Worm (Caenorhabditis elegans) whole organism, late embryonic: ENCODE data around the gene Y37D8A.8.

ENCODE experiments used
- C38D4.7 ChIP-seq: fragments of 200-800 bp; sonication (Bioruptor generic); optimal IDR thresholded peaks from 2 replicates; lab custom pipeline; 2018; ENCODE audit warnings: mild to moderate bottlenecking, missing genetic modification characterization, moderate library complexity, missing compliant biosample characterization
- K02D7.2 ChIP-seq: sonication (generic microtip); optimal IDR thresholded peaks from 2 replicates; lab custom pipeline; 2017; ENCODE audit warnings: mild to moderate bottlenecking, missing genetic modification characterization, missing compliant biosample characterization
- K09A11.1 ChIP-seq: sonication (generic microtip); optimal IDR thresholded peaks from 2 replicates; lab custom pipeline; 2017; ENCODE audit warnings: antibody characterized with exemption, mild to moderate bottlenecking, missing genetic modification characterization, missing compliant biosample characterization; ENCODE audit not compliant: insufficient read depth
- Y22D7AL.16 ChIP-seq: sonication (generic microtip); optimal IDR thresholded peaks from 2 replicates; lab custom pipeline; 2016; ENCODE audit warnings: missing genetic modification characterization, missing compliant biosample characterization
- ama-1 ChIP-seq: fragments of 150-350 bp; optimal IDR thresholded peaks from 2 replicates; lab custom pipeline; 2014
- ceh-14 ChIP-seq: sonication (generic microtip); optimal IDR thresholded peaks from 2 replicates; lab custom pipeline; 2016; ENCODE audit warnings: missing genotype, missing genetic modification characterization, missing compliant biosample characterization
- ceh-18 ChIP-seq: sonication (generic microtip); optimal IDR thresholded peaks from 2 replicates; lab custom pipeline; 2016; ENCODE audit warnings: missing genetic modification characterization, missing compliant biosample characterization
- ceh-2 ChIP-seq: sonication (generic microtip); optimal IDR thresholded peaks from 2 replicates; lab custom pipeline; 2016; ENCODE audit warnings: missing genotype, missing genetic modification characterization, missing compliant biosample characterization
- ceh-31 ChIP-seq: sonication (generic microtip); optimal IDR thresholded peaks from 2 replicates; lab custom pipeline; 2016; ENCODE audit warnings: missing genetic modification characterization, missing compliant biosample characterization
- ceh-45 ChIP-seq: fragments of 200-800 bp; sonication (Bioruptor generic); IDR thresholded peaks from 2 replicates; pipeline ENCODE4 v1.3.6; 2022; ENCODE audit warnings: missing genetic modification reagents, missing genetic modification characterization, missing compliant biosample characterization
- ceh-9 ChIP-seq: sonication (generic microtip); optimal IDR thresholded peaks from 2 replicates; lab custom pipeline; 2016; ENCODE audit warnings: mild to moderate bottlenecking, missing genetic modification characterization, inconsistent platforms, missing compliant biosample characterization
- che-1 ChIP-seq: sonication (generic microtip); optimal IDR thresholded peaks from 2 replicates; lab custom pipeline; 2016; ENCODE audit warnings: mild to moderate bottlenecking, missing genetic modification characterization, missing compliant biosample characterization
- dmd-4 ChIP-seq: sonication (generic microtip); optimal IDR thresholded peaks from 2 replicates; lab custom pipeline; 2016; ENCODE audit warnings: borderline replicate concordance, missing genetic modification characterization, missing compliant biosample characterization
- elt-2 ChIP-seq: sonication (generic microtip); optimal IDR thresholded peaks from 2 replicates; lab custom pipeline; 2016; ENCODE audit warnings: missing genetic modification reagents, missing genetic modification characterization, missing compliant biosample characterization
- elt-4 ChIP-seq: sonication (generic microtip); optimal IDR thresholded peaks from 2 replicates; lab custom pipeline; 2016; ENCODE audit warnings: missing genetic modification characterization, missing compliant biosample characterization
- eyg-1 ChIP-seq: sonication (generic microtip); optimal IDR thresholded peaks from 2 replicates; lab custom pipeline; 2016; ENCODE audit warnings: missing genotype, missing genetic modification characterization, missing compliant biosample characterization
- fax-1 ChIP-seq: sonication (generic microtip); optimal IDR thresholded peaks from 2 replicates; lab custom pipeline; 2016; ENCODE audit warnings: missing genotype, missing genetic modification characterization, missing compliant biosample characterization
- fkh-10 ChIP-seq: fragments of 150-350 bp; optimal IDR thresholded peaks from 2 replicates; lab custom pipeline; 2014; ENCODE audit warnings: missing biosample characterization, missing genetic modification reagents, missing genetic modification characterization
- gmeb-2 ChIP-seq: sonication (generic microtip); optimal IDR thresholded peaks from 2 replicates; lab custom pipeline; 2016; ENCODE audit warnings: missing genetic modification characterization, inconsistent platforms, missing compliant biosample characterization
- hlh-13 ChIP-seq: fragments of 200-800 bp; sonication (Bioruptor generic); optimal IDR thresholded peaks from 2 replicates; lab custom pipeline; 2018; ENCODE audit warnings: mild to moderate bottlenecking, missing genetic modification characterization, missing compliant biosample characterization
- hlh-8 ChIP-seq: sonication (generic microtip); optimal IDR thresholded peaks from 2 replicates; lab custom pipeline; 2016; ENCODE audit warnings: missing genotype, missing genetic modification characterization, missing compliant biosample characterization
- lim-6 ChIP-seq: sonication (generic microtip); optimal IDR thresholded peaks from 2 replicates; lab custom pipeline; 2016; ENCODE audit warnings: missing genetic modification characterization, missing compliant biosample characterization
- lin-11 ChIP-seq: fragments of 200-800 bp; sonication (Bioruptor generic); optimal IDR thresholded peaks from 2 replicates; lab custom pipeline; 2018; ENCODE audit warnings: mild to moderate bottlenecking, missing genetic modification characterization, missing compliant biosample characterization
- madf-2 ChIP-seq: sonication (generic microtip); optimal IDR thresholded peaks from 2 replicates; lab custom pipeline; 2017; ENCODE audit warnings: missing genetic modification characterization, missing compliant biosample characterization
- nhr-11 ChIP-seq: fragments of 150-350 bp; optimal IDR thresholded peaks from 2 replicates; lab custom pipeline; 2014; ENCODE audit warnings: missing biosample characterization, missing genetic modification characterization
- nhr-232 ChIP-seq: sonication (generic microtip); optimal IDR thresholded peaks from 2 replicates; lab custom pipeline; 2016; ENCODE audit warnings: missing genetic modification characterization, missing compliant biosample characterization
- pag-3 ChIP-seq: sonication (generic microtip); optimal IDR thresholded peaks from 2 replicates; lab custom pipeline; 2016; ENCODE audit warnings: missing compliant biosample characterization, missing genetic modification characterization, borderline replicate concordance
- pat-9 ChIP-seq: fragments of 200-800 bp; sonication (Bioruptor generic); optimal IDR thresholded peaks from 2 replicates; lab custom pipeline; 2018; ENCODE audit warnings: mild to moderate bottlenecking, missing genetic modification characterization, moderate library complexity, missing compliant biosample characterization
- pax-1 ChIP-seq: fragments of 150-350 bp; optimal IDR thresholded peaks from 2 replicates; lab custom pipeline; 2014; ENCODE audit warnings: missing biosample characterization, missing genetic modification characterization
- pha-4 ChIP-seq: fragments of 150-350 bp; optimal IDR thresholded peaks from 2 replicates; lab custom pipeline; 2018; ENCODE audit warnings: missing biosample characterization, missing genetic modification reagents, missing genetic modification characterization
- pros-1 ChIP-seq: fragments of 150-350 bp; optimal IDR thresholded peaks from 2 replicates; lab custom pipeline; 2014; ENCODE audit warnings: missing biosample characterization, missing genetic modification reagents, missing genetic modification characterization
- sdc-2 ChIP-seq: sonication (generic microtip); optimal IDR thresholded peaks from 2 replicates; lab custom pipeline; 2016; ENCODE audit warnings: missing genotype, missing genetic modification characterization, missing compliant biosample characterization
- sox-2 ChIP-seq: fragments of 200-800 bp; sonication (Bioruptor generic); IDR thresholded peaks from 2 replicates; pipeline ENCODE4 v1.3.6; 2022; ENCODE audit warnings: missing genetic modification reagents, missing genetic modification characterization, missing compliant biosample characterization
- ttx-3 ChIP-seq: sonication (generic microtip); optimal IDR thresholded peaks from 2 replicates; lab custom pipeline; 2016; ENCODE audit warnings: missing genetic modification reagents, missing genetic modification characterization, missing compliant biosample characterization
- unc-42 ChIP-seq: sonication (generic microtip); optimal IDR thresholded peaks from 2 replicates; lab custom pipeline; 2016; ENCODE audit warnings: missing genotype, missing genetic modification characterization, missing compliant biosample characterization
- unc-55 ChIP-seq: sonication (generic microtip); optimal IDR thresholded peaks from 2 replicates; lab custom pipeline; 2017; ENCODE audit warnings: missing biosample characterization, missing genetic modification reagents, missing genetic modification characterization
- unc-86 ChIP-seq: sonication (generic microtip); optimal IDR thresholded peaks from 2 replicates; lab custom pipeline; 2016; ENCODE audit warnings: missing genetic modification characterization, missing compliant biosample characterization

The Y37D8A.8 gene

DNA sequence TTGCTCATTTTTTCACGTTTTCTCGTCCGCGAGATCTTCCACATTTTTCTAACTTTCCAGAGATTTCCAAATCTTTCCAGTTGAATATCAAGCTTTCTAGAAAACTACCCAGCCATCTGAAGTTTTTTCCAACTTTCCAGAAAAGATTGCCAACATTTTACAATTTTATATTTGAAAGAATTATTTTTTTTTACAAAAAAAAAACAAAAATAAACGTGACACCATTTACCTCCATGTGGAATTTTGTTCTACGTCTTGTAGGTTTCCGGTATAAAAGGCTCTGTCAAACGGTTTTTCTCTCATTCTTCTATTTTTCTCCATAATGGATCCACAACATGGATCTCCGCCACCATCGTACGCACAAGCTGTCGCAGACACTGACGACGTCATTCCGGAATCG is at the start of gene Y37D8A.8:
TSS of gene Y37D8A.8 (plus strand) at position 301 of the 400 bp plus-strand sequence.
- no peak for TF ChIP-seq C38D4.7
- TF ChIP-seq pat-9 (tag; lab: Kevin White, UChicago), result no peak
- TF ChIP-seq K02D7.2 (tag; lab: Kevin White, UChicago), result no peak
- TF ChIP-seq lim-6 (tag; lab: Kevin White, UChicago), result no peak
- TF ChIP-seq ceh-31 (tag; lab: Kevin White, UChicago), result no peak
- TF ChIP-seq ceh-45, result no peak
- no peak for TF ChIP-seq nhr-11 (tag; lab: Kevin White, UChicago)
- no peak for TF ChIP-seq lin-11 (tag; lab: Kevin White, UChicago)
- TF ChIP-seq ceh-2 (tag; lab: Kevin White, UChicago), result no peak
- TF ChIP-seq che-1 (tag; lab: Kevin White, UChicago), result no peak
- TF ChIP-seq elt-2, result no peak
- TF ChIP-seq pag-3 (tag; lab: Kevin White, UChicago), result no peak
- no peak for TF ChIP-seq nhr-232
- no peak for TF ChIP-seq pros-1 (tag; lab: Kevin White, UChicago)
- TF ChIP-seq unc-55, result no peak
- TF ChIP-seq fkh-10 (GFP tag; lab: Kevin White, UChicago), result no peak
- TF ChIP-seq sdc-2 (tag; lab: Kevin White, UChicago), result no peak
- no peak for TF ChIP-seq pax-1 (tag; lab: Kevin White, UChicago)

DNA sequence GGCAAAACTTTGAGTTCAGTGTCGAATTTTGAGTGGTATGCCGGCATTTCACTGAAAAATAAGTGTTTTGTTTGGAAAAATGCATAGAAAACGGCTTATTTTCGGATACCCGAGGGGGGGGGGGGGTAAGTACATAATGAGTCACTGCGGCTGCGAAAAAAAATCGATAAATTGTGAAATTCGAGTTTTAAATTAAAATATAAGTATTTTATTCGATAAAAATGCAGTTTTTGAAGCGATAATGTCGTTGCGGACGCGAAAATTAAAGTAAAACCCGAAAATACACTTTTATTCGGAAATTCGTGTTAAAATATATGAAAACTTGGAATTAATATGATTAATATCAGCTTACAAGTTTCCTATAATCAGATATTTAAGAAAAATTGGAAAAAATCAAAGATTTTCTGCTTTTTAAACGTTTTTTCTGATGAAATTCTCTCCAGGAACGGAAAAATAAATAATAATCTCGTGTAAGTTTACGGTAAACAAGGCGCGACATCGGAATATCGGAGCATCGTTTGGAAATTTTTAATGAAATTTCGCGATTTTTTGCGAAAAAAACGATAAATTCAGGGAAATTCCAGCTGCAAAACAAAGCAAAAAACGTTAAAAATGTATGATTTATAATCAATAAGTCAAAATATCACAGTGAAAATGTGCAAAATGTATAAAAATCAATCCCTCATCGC is 46.6 kb upstream of the Y37D8A.8 start, which contains the start of gene arx-5:
TSS of gene arx-5 (minus strand) at position 51 of the 689 bp plus-strand sequence.
- peak; percentile 63 for TF ChIP-seq unc-42 (tag; lab: Kevin White, UChicago)
- TF ChIP-seq C38D4.7, result no peak
- TF ChIP-seq sox-2, result no peak

DNA sequence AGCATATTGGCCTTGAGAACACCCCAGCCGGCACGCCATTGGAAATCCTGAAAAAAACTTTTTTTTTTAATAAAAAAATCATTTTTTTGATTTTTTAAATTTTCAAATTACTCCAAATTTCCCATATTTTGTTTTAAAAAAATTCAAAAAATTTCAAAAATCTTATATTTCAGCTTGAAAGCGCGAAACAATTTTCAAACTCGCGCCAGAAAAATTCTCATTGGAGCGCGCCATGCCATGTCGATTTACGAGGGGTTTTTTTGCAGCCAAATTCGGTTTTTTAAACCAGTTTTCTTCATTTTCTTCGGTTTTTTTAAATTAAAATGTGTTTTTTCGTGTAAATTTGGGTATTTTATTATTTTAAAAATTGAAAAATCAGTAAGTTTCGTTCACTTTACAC is 45.6 kb upstream of the Y37D8A.8 start:
- TF ChIP-seq ceh-18 (tag; lab: Kevin White, UChicago) (no peak), nhr-11 (tag; lab: Kevin White, UChicago) (no peak), ceh-14 (tag; lab: Kevin White, UChicago) (no peak), ama-1 (no peak), hlh-13 (no peak), C38D4.7 (no peak), lim-6 (tag; lab: Kevin White, UChicago) (no peak), K09A11.1 (no peak), nhr-232 (no peak), ceh-45 (no peak), fax-1 (tag; lab: Kevin White, UChicago) (no peak), pag-3 (tag; lab: Kevin White, UChicago) (no peak), madf-2 (tag; lab: Kevin White, UChicago) (no peak), gmeb-2 (tag; lab: Kevin White, UChicago) (no peak), eyg-1 (no peak)

DNA sequence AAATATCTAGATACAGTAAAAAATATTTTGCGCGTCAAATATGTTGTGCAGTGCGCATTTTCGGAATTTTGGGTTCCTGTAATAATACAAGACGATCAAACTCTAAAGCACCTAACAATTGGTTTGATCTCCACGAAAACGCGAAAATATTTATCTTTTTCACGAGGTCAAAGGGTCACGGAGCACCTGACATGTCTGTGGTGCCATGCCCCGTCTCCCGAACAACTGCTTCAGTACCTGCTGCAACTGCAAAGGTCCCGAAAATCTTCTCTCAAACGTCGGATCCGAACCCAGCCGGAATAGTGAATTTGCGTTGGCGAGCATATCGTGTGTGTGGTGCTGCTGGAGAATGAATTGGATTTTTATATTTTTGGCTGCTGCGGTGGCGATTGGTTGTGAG is 44.8 kb upstream of the Y37D8A.8 start, which contains the start of the genes Y37D8A.2 and Y37D8A.25:
TSS of gene Y37D8A.2 (plus strand) at position 285 of the 400 bp plus-strand sequence.
TSS of gene Y37D8A.25 (minus strand) at position 345 of the 400 bp plus-strand sequence.
- no peak for TF ChIP-seq pha-4
- no peak for TF ChIP-seq hlh-8 (tag; lab: Kevin White, UChicago)
- TF ChIP-seq lin-11 (tag; lab: Kevin White, UChicago), result no peak
- no peak for TF ChIP-seq Y22D7AL.16
- TF ChIP-seq K02D7.2 (tag; lab: Kevin White, UChicago), result no peak
- no peak for TF ChIP-seq ttx-3
- no peak for TF ChIP-seq elt-4 (tag; lab: Kevin White, UChicago)
- TF ChIP-seq ceh-9 (tag; lab: Kevin White, UChicago), result no peak
- no peak for TF ChIP-seq dmd-4
- no peak for TF ChIP-seq sox-2
- TF ChIP-seq ceh-31 (tag; lab: Kevin White, UChicago), result no peak
- no peak for TF ChIP-seq unc-86 (tag; lab: Kevin White, UChicago)
- TF ChIP-seq, all 69 proteins: peak for 0
